Worm (Caenorhabditis elegans) whole organism, L4 larva: ENCODE results near the gene F22E5.1.
"Not testable (repeated sequence)": the region's sequence is repeated elsewhere in the genome, so short reads cannot be mapped to it uniquely, and the experiment has no call there.

Experiments used
- F10B5.3 ChIP-seq: sonication (generic microtip); optimal IDR thresholded peaks from 2 replicates; lab custom pipeline; 2016; ENCODE audit warnings: mild to moderate bottlenecking, missing genetic modification characterization, missing compliant biosample characterization
- F37D6.2 ChIP-seq: sonication (generic microtip); optimal IDR thresholded peaks from 2 replicates; lab custom pipeline; 2016; ENCODE audit warnings: mild to moderate bottlenecking, missing genetic modification characterization, missing compliant biosample characterization
- F49E8.2 ChIP-seq: sonication (generic microtip); optimal IDR thresholded peaks from 2 replicates; lab custom pipeline; 2016; ENCODE audit warnings: missing compliant biosample characterization, mild to moderate bottlenecking, missing genetic modification characterization, borderline replicate concordance
- T26A8.4 ChIP-seq: fragments of 200-800 bp; sonication (Bioruptor generic); IDR thresholded peaks from 2 replicates; pipeline ENCODE4 v1.3.6; 2022; ENCODE audit warnings: missing genetic modification characterization, missing compliant biosample characterization
- Y75B8A.6 ChIP-seq: fragments of 200-800 bp; sonication (Bioruptor generic); IDR thresholded peaks from 2 replicates; pipeline ENCODE4 v1.3.6; 2022; ENCODE audit warnings: missing genetic modification reagents, missing genetic modification characterization, missing compliant biosample characterization
- ZK337.2 ChIP-seq: fragments of 200-800 bp; sonication (Bioruptor generic); IDR thresholded peaks from 2 replicates; pipeline ENCODE4 v1.3.6; 2022; ENCODE audit warnings: missing genetic modification reagents, missing genetic modification characterization, missing compliant biosample characterization
- aha-1 ChIP-seq: fragments of 150-350 bp; peaks from one replicate; lab custom pipeline; 2014; ENCODE audit warnings: missing biosample characterization, missing genetic modification characterization
- ceh-28 ChIP-seq: fragments of 150-350 bp; optimal IDR thresholded peaks from 2 replicates; lab custom pipeline; 2014; ENCODE audit warnings: missing biosample characterization, missing genetic modification reagents, missing genetic modification characterization
- ceh-62 ChIP-seq: sonication (generic microtip); optimal IDR thresholded peaks from 2 replicates; lab custom pipeline; 2017; ENCODE audit warnings: missing biosample characterization, missing genetic modification characterization
- ceh-82 ChIP-seq: sonication (generic microtip); optimal IDR thresholded peaks from 2 replicates; lab custom pipeline; 2017; ENCODE audit warnings: missing biosample characterization, missing genetic modification characterization
- ctbp-1 ChIP-seq: fragments of 200-800 bp; sonication (Bioruptor generic); IDR thresholded peaks from 2 replicates; pipeline ENCODE4 v1.3.6; 2022; ENCODE audit warnings: missing genetic modification reagents, missing genetic modification characterization, missing compliant biosample characterization
- daf-12 ChIP-seq: fragments of 150-350 bp; optimal IDR thresholded peaks from 2 replicates; lab custom pipeline; 2014; ENCODE audit warnings: missing biosample characterization, missing genetic modification reagents, missing genetic modification characterization
- daf-16 ChIP-seq, 3 experiments: sonication (generic microtip); optimal IDR thresholded peaks; 2 replicates each; lab custom pipeline; 2016 to 2017; ENCODE audit warnings: missing genetic modification characterization in 3 of 3, missing genetic modification reagents in 3 of 3, mild to moderate bottlenecking in 2 of 3, missing compliant biosample characterization in 2 of 3, missing biosample characterization in 1 of 3, moderate library complexity in 1 of 3
- daf-8 ChIP-seq: fragments of 200-800 bp; sonication (Bioruptor generic); IDR thresholded peaks from 2 replicates; pipeline ENCODE4 v1.3.6; 2022; ENCODE audit warnings: missing genetic modification characterization, missing compliant biosample characterization
- dmd-9 ChIP-seq: fragments of 200-800 bp; sonication (Bioruptor generic); IDR thresholded peaks from 2 replicates; pipeline ENCODE4 v1.3.6; 2022; ENCODE audit warnings: missing genetic modification reagents, missing genetic modification characterization, missing compliant biosample characterization
- egl-27 ChIP-seq: sonication (generic microtip); optimal IDR thresholded peaks from 3 replicates; lab custom pipeline; 2017; ENCODE audit warnings: missing biosample characterization, missing genetic modification reagents, missing genetic modification characterization
- egl-43 ChIP-seq: fragments of 200-800 bp; sonication (Bioruptor generic); IDR thresholded peaks from 2 replicates; pipeline ENCODE4 v1.3.6; 2022; ENCODE audit warnings: missing genetic modification reagents, missing genetic modification characterization, missing compliant biosample characterization
- fkh-10 ChIP-seq: fragments of 150-350 bp; optimal IDR thresholded peaks from 2 replicates; lab custom pipeline; 2014; ENCODE audit warnings: missing biosample characterization, missing genetic modification reagents, missing genetic modification characterization
- hlh-30 ChIP-seq: sonication (generic microtip); optimal IDR thresholded peaks from 2 replicates; lab custom pipeline; 2017; ENCODE audit warnings: antibody characterized with exemption, mild to moderate bottlenecking, missing genetic modification characterization, missing compliant biosample characterization; ENCODE audit not compliant: insufficient read depth
- lin-1 ChIP-seq: fragments of 200-800 bp; sonication (Bioruptor generic); IDR thresholded peaks from 2 replicates; pipeline ENCODE4 v1.3.6; 2022; ENCODE audit warnings: missing genetic modification reagents, missing genetic modification characterization, missing compliant biosample characterization
- mep-1 ChIP-seq: fragments of 150-350 bp; sonication (generic microtip); optimal IDR thresholded peaks from 3 replicates; lab custom pipeline; 2014; ENCODE audit warnings: missing biosample characterization, missing genetic modification characterization
- mxl-3 ChIP-seq: fragments of 200-800 bp; sonication (Bioruptor generic); optimal IDR thresholded peaks from 2 replicates; lab custom pipeline; 2018; ENCODE audit warnings: mild to moderate bottlenecking, missing genetic modification characterization, missing compliant biosample characterization
- nhr-11 ChIP-seq: fragments of 150-350 bp; optimal IDR thresholded peaks from 2 replicates; lab custom pipeline; 2014; ENCODE audit warnings: missing biosample characterization, missing genetic modification characterization
- nhr-237 ChIP-seq: sonication (generic microtip); optimal IDR thresholded peaks from 2 replicates; lab custom pipeline; 2017; ENCODE audit warnings: missing biosample characterization, missing genetic modification characterization
- nhr-76 ChIP-seq: fragments of 150-350 bp; optimal IDR thresholded peaks from 2 replicates; lab custom pipeline; 2014; ENCODE audit warnings: missing biosample characterization, missing genetic modification characterization
- rbr-2 ChIP-seq: sonication (generic microtip); optimal IDR thresholded peaks from 2 replicates; lab custom pipeline; 2016; ENCODE audit warnings: missing genotype, missing genetic modification characterization, missing compliant biosample characterization
- snpc-1.2 ChIP-seq: fragments of 200-800 bp; sonication (Bioruptor generic); IDR thresholded peaks from 2 replicates; pipeline ENCODE4 v1.3.6; 2022; ENCODE audit warnings: missing genetic modification reagents, missing genetic modification characterization, missing compliant biosample characterization
- unc-130 ChIP-seq: sonication (generic microtip); optimal IDR thresholded peaks from 2 replicates; lab custom pipeline; 2016; ENCODE audit warnings: missing genetic modification reagents, missing genetic modification characterization, missing compliant biosample characterization
- unc-62 ChIP-seq, 3 experiments: fragments of 150-350 bp in 1 of 3; sonication (generic microtip); optimal IDR thresholded peaks in 2 of 3; peaks in 1 of 3; 1 replicate in 1 of 3; 2 replicates in 2 of 3; lab custom pipeline; 2014 to 2017; ENCODE audit warnings: missing biosample characterization in 3 of 3, missing genetic modification characterization in 3 of 3, missing genetic modification reagents in 3 of 3, missing genotype in 1 of 3
- vab-7 ChIP-seq: fragments of 200-800 bp; sonication (Bioruptor generic); IDR thresholded peaks from 2 replicates; pipeline ENCODE4 v1.3.6; 2022; ENCODE audit warnings: missing genetic modification reagents, missing genetic modification characterization, missing compliant biosample characterization
- zip-2 ChIP-seq: fragments of 150-350 bp; optimal IDR thresholded peaks from 2 replicates; lab custom pipeline; 2014; ENCODE audit warnings: missing biosample characterization, missing genetic modification characterization

F22E5.1 gene

DNA sequence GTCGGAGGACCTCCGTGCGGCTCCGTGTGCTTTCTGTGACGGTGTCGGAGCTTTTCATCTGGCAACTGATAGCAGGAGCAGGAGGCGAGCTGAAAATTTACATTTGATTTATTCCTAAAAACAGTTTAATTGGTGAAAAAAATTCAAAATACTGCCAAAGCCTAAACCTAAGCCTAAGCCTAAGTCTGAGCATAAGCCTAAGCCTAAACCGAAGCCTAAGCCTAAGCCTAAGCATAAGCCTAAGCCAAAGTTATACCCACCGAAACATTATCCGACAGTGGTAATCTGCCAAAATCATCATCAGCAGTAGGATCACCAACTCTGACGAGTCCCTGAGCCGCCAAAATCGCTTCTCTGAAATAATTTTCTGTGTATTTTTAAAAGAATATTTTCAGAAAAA, 11.2 kb downstream of the F22E5.1 start:
- TF ChIP-seq F49E8.2 (tag; lab: Kevin White, UChicago) (no peak), aha-1 (peak; percentile 96)

DNA sequence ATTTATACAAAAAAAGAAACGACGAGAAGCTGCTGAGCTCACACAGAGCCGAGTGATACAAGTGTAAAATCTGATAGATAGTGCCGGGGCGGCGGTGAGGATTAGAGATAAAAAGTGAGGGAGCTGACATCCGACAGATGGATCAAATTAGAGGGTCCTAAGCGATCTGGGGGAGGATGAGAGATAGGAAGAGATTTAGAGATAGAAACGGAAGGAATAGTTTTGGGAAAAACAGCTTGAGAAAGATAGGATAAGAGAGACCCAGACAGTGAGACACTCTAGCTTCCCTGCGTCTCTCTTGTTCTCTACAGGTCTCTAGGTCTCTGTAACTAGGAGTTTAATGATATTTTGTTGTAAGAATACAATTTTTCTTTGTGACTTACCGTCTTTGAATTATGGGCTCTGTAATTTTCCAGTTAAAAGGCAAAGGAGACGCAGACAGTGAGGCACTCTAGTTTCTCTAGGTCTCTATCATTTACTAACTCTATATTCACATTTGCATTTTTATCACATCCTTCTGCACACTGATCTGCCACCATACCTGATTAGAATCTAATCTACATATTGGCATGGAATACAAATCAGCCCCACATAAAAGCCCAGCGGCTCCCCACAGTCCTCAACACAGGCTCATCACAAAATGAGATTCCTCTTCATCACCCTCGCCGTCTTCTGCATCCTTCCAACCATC, 13.6 kb downstream of the F22E5.1 start, which contains the start of the genes sup-9 and nspf-1:
sup-9 (minus strand) TSS at position 43 of the 691 bp plus-strand sequence.
nspf-1 (plus strand) TSS at position 641 of the 691 bp plus-strand sequence.
- no peak for TF ChIP-seq ZK337.2 (GFP tag; lab: Robert Waterston, UW)
- TF ChIP-seq ctbp-1 (GFP tag; lab: Robert Waterston, UW): 0 out of 2 replicates have a peak, but pooled peaks have one; percentile 32
- peak in 1 of 2 experiments; percentile 45 for TF ChIP-seq daf-16 (GFP tag; optimal IDR thresholded peaks at IDR 0.05; lab: Kevin White, UChicago)
- no peak for TF ChIP-seq daf-16 (tag; optimal IDR thresholded peaks at IDR 0.05; lab: Kevin White, UChicago)
- peak; percentile 9 for TF ChIP-seq nhr-11 (tag; lab: Kevin White, UChicago)
- no peak for TF ChIP-seq ceh-62

DNA sequence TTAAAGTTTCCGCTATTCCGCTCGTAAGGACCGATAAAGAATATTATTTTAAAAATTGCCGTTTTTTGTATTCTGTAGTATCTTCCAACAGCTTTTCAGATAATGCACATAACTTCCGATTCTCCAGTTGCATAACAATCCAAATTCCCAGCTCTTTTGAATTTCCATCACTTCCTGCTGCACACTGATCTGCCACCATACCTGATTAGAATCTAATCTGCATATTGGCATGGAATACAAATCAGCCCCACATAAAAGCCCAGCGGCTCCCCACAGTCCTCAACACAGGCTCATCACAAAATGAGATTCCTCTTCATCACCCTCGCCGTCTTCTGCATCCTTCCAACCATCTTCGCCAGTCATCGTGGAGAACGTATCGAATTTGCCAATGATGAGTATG, 15.0 kb downstream of the F22E5.1 start, which contains the start of gene nspf-2:
nspf-2 (plus strand) TSS at position 301 of the 400 bp plus-strand sequence.
- TF ChIP-seq nhr-76; F10B5.3 (tag; lab: Kevin White, UChicago); lin-1 (GFP tag; lab: Robert Waterston, UW): not testable (repeated sequence)

DNA sequence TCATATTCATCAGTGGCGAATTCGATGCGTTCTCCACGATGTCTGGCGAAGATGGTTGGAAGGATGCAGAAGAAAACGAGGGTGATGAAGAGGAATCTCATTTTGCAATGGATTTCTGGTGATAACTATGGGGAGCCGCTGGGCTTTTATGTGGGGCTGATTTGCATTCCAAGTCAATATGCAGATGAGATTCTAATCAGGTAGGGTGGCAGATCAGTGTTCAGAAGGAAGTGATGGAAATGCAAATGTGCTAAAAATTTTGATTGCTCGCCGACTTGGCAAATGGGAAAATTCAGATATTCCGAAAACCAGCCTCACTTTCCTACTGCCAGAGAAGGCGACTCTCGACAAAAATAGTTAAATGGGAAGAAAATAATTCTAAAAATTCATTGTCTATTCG, 16.5 kb downstream of the F22E5.1 start, which contains the start of gene nspf-3:
nspf-3 (minus strand) TSS at position 101 of the 400 bp plus-strand sequence.
- TF ChIP-seq T26A8.4 (GFP tag; lab: Robert Waterston, UW) (no peak), unc-62 (GFP tag; optimal IDR thresholded peaks at IDR 0.05 in 1 of 2; lab: Kevin White, UChicago) (peak in 1 of 2 experiments; percentile 66), unc-62 (tag; optimal IDR thresholded peaks at IDR 0.05; lab: Kevin White, UChicago) (no peak)
- TF ChIP-seq, all 104 proteins: peak for 1

DNA sequence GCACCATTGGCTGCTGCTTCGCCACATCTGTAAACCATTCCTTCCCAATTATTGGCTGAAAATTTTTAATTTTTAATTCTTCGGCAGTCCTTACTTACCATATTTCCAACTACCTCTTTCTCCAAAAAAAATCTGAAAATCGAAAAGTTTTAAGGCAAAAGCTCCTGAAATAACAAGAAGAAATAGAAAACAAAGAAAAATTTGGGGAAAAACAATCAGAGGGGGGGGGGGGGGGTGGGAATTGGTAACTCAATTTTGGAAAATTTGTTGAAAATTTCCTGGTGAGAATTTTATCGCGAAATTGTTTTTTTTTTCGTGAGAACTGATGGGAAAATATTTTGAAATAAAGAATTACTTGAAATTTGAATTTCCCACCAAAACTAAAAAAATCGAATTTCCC, 18.9 kb downstream of the F22E5.1 start, which contains the start of gene set-11:
set-11 (minus strand) TSS at position 101 of the 400 bp plus-strand sequence.
- TF ChIP-seq fkh-10 (GFP tag; lab: Kevin White, UChicago): no peak
- no peak for TF ChIP-seq ceh-82 (tag; lab: Kevin White, UChicago)
- TF ChIP-seq daf-16 (GFP tag; optimal IDR thresholded peaks at IDR 0.05; lab: Kevin White, UChicago): no peak
- no peak for TF ChIP-seq daf-16 (tag; optimal IDR thresholded peaks at IDR 0.05; lab: Kevin White, UChicago)
- no peak for TF ChIP-seq daf-12 (tag; lab: Kevin White, UChicago)
- TF ChIP-seq dmd-9 (GFP tag; lab: Robert Waterston, UW): no peak
- no peak for TF ChIP-seq snpc-1.2
- TF ChIP-seq nhr-237 (tag; lab: Kevin White, UChicago): no peak
- TF ChIP-seq hlh-30 (tag; lab: Kevin White, UChicago): no peak
- TF ChIP-seq lin-1 (GFP tag; lab: Robert Waterston, UW): no peak
- TF ChIP-seq unc-130 (GFP tag; lab: Kevin White, UChicago): no peak
- no peak for TF ChIP-seq F37D6.2
- TF ChIP-seq egl-43 (GFP tag; lab: Robert Waterston, UW): no peak
- TF ChIP-seq zip-2 (tag; lab: Kevin White, UChicago): no peak
- no peak for TF ChIP-seq aha-1
- TF ChIP-seq ceh-28 (tag; lab: Kevin White, UChicago): no peak
- no peak for TF ChIP-seq rbr-2 (tag; lab: Kevin White, UChicago)
- no peak for TF ChIP-seq F49E8.2 (tag; lab: Kevin White, UChicago)
- TF ChIP-seq mxl-3: no peak
- no peak for TF ChIP-seq mep-1

- no peak for TF ChIP-seq unc-130 (GFP tag; lab: Kevin White, UChicago)
- peak; percentile 40 for TF ChIP-seq fkh-10 (GFP tag; lab: Kevin White, UChicago)
- TF ChIP-seq egl-27 (tag; lab: Kevin White, UChicago): no peak
- TF ChIP-seq daf-8: no peak
- no peak for TF ChIP-seq Y75B8A.6
- TF ChIP-seq vab-7 (GFP tag; lab: Robert Waterston, UW): no peak
- no peak for TF ChIP-seq nhr-11 (tag; lab: Kevin White, UChicago)
Observed at ce11 chrII:2695079-2695478, 21.5 kb downstream of the F22E5.1 start.
